Fruit fly (Drosophila melanogaster) whole organism, wandering third instar larva: Measurements from ENCODE around the gene Eip78C.

Source experiments
- Abd-B ChIP-seq: fragments of >200 bp; optimal IDR thresholded peaks from 2 replicates; lab custom pipeline; 2017; ENCODE audit warnings: missing biosample characterization, missing genetic modification characterization
- Dif ChIP-seq: fragments of 200-275, 200-300 bp; sonication (Bioruptor generic); optimal IDR thresholded peaks from 2 replicates; lab custom pipeline; 2018; ENCODE audit warnings: missing biosample characterization, missing genetic modification characterization; ENCODE audit not compliant: partially characterized antibody
- Hr83 ChIP-seq: fragments of 200-300 bp; sonication (Bioruptor generic); optimal IDR thresholded peaks from 2 replicates; lab custom pipeline; 2016; ENCODE audit warnings: missing biosample characterization, mild to moderate bottlenecking, missing genetic modification characterization, moderate library complexity; ENCODE audit not compliant: poor library complexity, severe bottlenecking
- Mio ChIP-seq: sonication (Bioruptor generic); optimal IDR thresholded peaks from 2 replicates; lab custom pipeline; 2016; ENCODE audit warnings: missing biosample characterization, missing genetic modification characterization
- Myc ChIP-seq: fragments of >200 bp; optimal IDR thresholded peaks from 2 replicates; lab custom pipeline; 2017
- Sp1 ChIP-seq: fragments of 200-800 bp; sonication (Bioruptor generic); optimal IDR thresholded peaks from 3 replicates; lab custom pipeline; 2019; ENCODE audit warnings: missing biosample characterization, mild to moderate bottlenecking, missing genetic modification characterization, moderate library complexity
- brk ChIP-seq: fragments of 200-800 bp; sonication (Bioruptor generic); optimal IDR thresholded peaks from 2 replicates; lab custom pipeline; 2016; ENCODE audit warnings: missing biosample characterization, mild to moderate bottlenecking, missing genetic modification characterization
- h ChIP-seq: fragments of 200-800 bp; sonication (Bioruptor generic); optimal IDR thresholded peaks from 3 replicates; lab custom pipeline; 2016; ENCODE audit warnings: missing biosample characterization, mild to moderate bottlenecking, missing genetic modification characterization
- lola ChIP-seq: fragments of >200 bp; optimal IDR thresholded peaks from 2 replicates; lab custom pipeline; 2017; ENCODE audit warnings: missing biosample characterization, missing genetic modification characterization
- pan ChIP-seq: fragments of >200 bp; optimal IDR thresholded peaks from 2 replicates; lab custom pipeline; 2017
- psq ChIP-seq: fragments of 200-800 bp; sonication (Bioruptor generic); optimal IDR thresholded peaks from 3 replicates; lab custom pipeline; 2017; ENCODE audit warnings: missing biosample characterization, mild to moderate bottlenecking, missing genetic modification characterization, moderate library complexity
- sv ChIP-seq: fragments of 200-800 bp; sonication (Bioruptor generic); optimal IDR thresholded peaks from 3 replicates; lab custom pipeline; 2016; ENCODE audit warnings: missing biosample characterization, missing genetic modification characterization
- tai ChIP-seq: sonication (Bioruptor generic); optimal IDR thresholded peaks from 2 replicates; lab custom pipeline; 2016; ENCODE audit warnings: missing biosample characterization, missing genetic modification characterization

dm6 chr3L:21236959-21237551 is 10.6 kb downstream of the Eip78C start:
- TF ChIP-seq Hr83 (no peak), pan (lab: Kevin White, UChicago) (no peak), Mio (no peak), brk (GFP tag; lab: Kevin White, UChicago) (no peak), tai (GFP tag; lab: Kevin White, UChicago) (no peak), lola (GFP tag; lab: Kevin White, UChicago) (no peak), sv (no peak), Abd-B (GFP tag; lab: Kevin White, UChicago) (no peak), Sp1 (GFP tag; lab: Kevin White, UChicago) (no peak), psq (no peak), h (no peak), Dif (GFP tag; lab: Kevin White, UChicago) (no peak), Myc (no peak)
